Fruit fly (Drosophila melanogaster): ENCODE measurements around the gene srw.
A peak's percentile ranks its signal among the peaks of the same experiment; 100 is the strongest.

Gene srw

dm6 chr3L:4269920-4270319 is 13.4 kb downstream of the srw start (continued):
- TF ChIP-seq CG17361 (GFP tag; IDR thresholded peaks at IDR 0.05) (peak; percentile 86), CG1602 (GFP tag; optimal IDR thresholded peaks at IDR 0.05) (peak; percentile 49), kah (GFP tag; optimal IDR thresholded peaks at IDR 0.05) (peak; percentile 56), CG1529 (GFP tag; optimal IDR thresholded peaks at IDR 0.05) (peak; percentile 58), CG11456 (GFP tag; IDR thresholded peaks at IDR 0.05) (0 out of 3 replicates have a peak, but pooled peaks have one; percentile 28), CG11504 (tag; optimal IDR thresholded peaks at IDR 0.05) (peak; percentile 87), CG1024 (GFP tag; IDR thresholded peaks at IDR 0.05) (no peak), stwl (tag; optimal IDR thresholded peaks at IDR 0.05) (no peak), CG30403 (GFP tag; optimal IDR thresholded peaks at IDR 0.05) (peak; percentile 65), H15 (GFP tag; IDR thresholded peaks at IDR 0.05) (peak; percentile 42; the same call in 1 of the 3 replicates), CG2129 (GFP tag; IDR thresholded peaks at IDR 0.05; ENCODE audit: partially characterized antibody) (no peak), CG6813 (GFP tag; optimal IDR thresholded peaks at IDR 0.05) (peak; percentile 65), CG12744 (GFP tag; optimal IDR thresholded peaks at IDR 0.05) (no peak), CG10654 (GFP tag; optimal IDR thresholded peaks at IDR 0.05) (peak; percentile 50), Usf (GFP tag; optimal IDR thresholded peaks at IDR 0.05) (peak; percentile 15), CG8478 (optimal IDR thresholded peaks at IDR 0.05) (no peak), gce (GFP tag; IDR thresholded peaks at IDR 0.05) (peak; percentile 61; the same call in 1 of the 3 replicates), CG31441 (GFP tag; IDR thresholded peaks at IDR 0.05) (peak; percentile 86), Pdp1 (GFP tag; optimal IDR thresholded peaks at IDR 0.05) (peak in 1 of 2 experiments; percentile 14), CG8359 (GFP tag; optimal IDR thresholded peaks at IDR 0.05; ENCODE audit: borderline replicate concordance) (peak; percentile 15), tap (tag; optimal IDR thresholded peaks at IDR 0.05) (peak; percentile 81), sens-2 (GFP tag; IDR thresholded peaks at IDR 0.05) (no peak), CG6689 (GFP tag; IDR thresholded peaks at IDR 0.05) (peak; percentile 77), Nf-YB (GFP tag; optimal IDR thresholded peaks at IDR 0.05) (peak; percentile 60), insv (GFP tag; optimal IDR thresholded peaks at IDR 0.05) (no peak), NfI (GFP tag; optimal IDR thresholded peaks at IDR 0.05) (peak; percentile 65), Spps (tag; optimal IDR thresholded peaks at IDR 0.05) (peak; percentile 52), CG34376 (GFP tag; optimal IDR thresholded peaks at IDR 0.05) (no peak), Max (GFP tag; optimal IDR thresholded peaks at IDR 0.05) (peak; percentile 40), CG7839 (tag; optimal IDR thresholded peaks at IDR 0.05) (peak; percentile 84), CG4404 (GFP tag; IDR thresholded peaks at IDR 0.05) (peak; percentile 35; the same call in 1 of the 2 replicates), CG10147 (GFP tag; optimal IDR thresholded peaks at IDR 0.05) (peak; percentile 74), esg (GFP tag; conservative IDR thresholded peaks at IDR 0.05) (peak; percentile 65), gsb (GFP tag; IDR thresholded peaks at IDR 0.05) (peak; percentile 41; the same call in 1 of the 2 replicates), sim (GFP tag; IDR thresholded peaks at IDR 0.05) (0 out of 2 replicates have a peak, but pooled peaks have one; percentile 35), Hmx (GFP tag; optimal IDR thresholded peaks at IDR 0.05) (no peak), mam (GFP tag; optimal IDR thresholded peaks at IDR 0.05) (no peak), btn (GFP tag; optimal IDR thresholded peaks at IDR 0.05) (no peak), so (GFP tag; IDR thresholded peaks at IDR 0.05) (peak; percentile 59; the same call in 2 of the 3 replicates), Sry-β (GFP tag; optimal IDR thresholded peaks at IDR 0.05) (no peak), Jarid2 (GFP tag; optimal IDR thresholded peaks at IDR 0.05) (peak; percentile 6), slbo (GFP tag; IDR thresholded peaks at IDR 0.05) (no peak; the same call in none of the 2 replicates), ap (GFP tag; IDR thresholded peaks at IDR 0.05) (peak; percentile 53), CG14441 (GFP tag; IDR thresholded peaks at IDR 0.05) (peak; percentile 53), Blimp-1 (GFP tag; optimal IDR thresholded peaks at IDR 0.05) (peak; percentile 74), CG32532 (GFP tag; IDR thresholded peaks at IDR 0.05) (peak; percentile 43; the same call in 1 of the 2 replicates), Mes4 (GFP tag; optimal IDR thresholded peaks at IDR 0.05) (no peak), CG17802 (tag; optimal IDR thresholded peaks at IDR 0.05) (no peak), CG17612 (GFP tag; IDR thresholded peaks at IDR 0.05) (no peak), CTCF (GFP tag; optimal IDR thresholded peaks at IDR 0.05) (no peak), CG7745 (tag; optimal IDR thresholded peaks at IDR 0.05) (no peak), CG3995 (GFP tag; optimal IDR thresholded peaks at IDR 0.05) (peak; percentile 25)
